Worm (Caenorhabditis elegans) whole organism, midembryonic: ENCODE data around the gene popl-7.

ENCODE experiments used
- cog-1 ChIP-seq: sonication (generic microtip); optimal IDR thresholded peaks from 2 replicates; lab custom pipeline; 2016; ENCODE audit warnings: missing genetic modification characterization, missing compliant biosample characterization
- flt-1 ChIP-seq: fragments of 200-800 bp; sonication (Bioruptor generic); IDR thresholded peaks from 2 replicates; pipeline ENCODE4 v1.3.6; 2022; ENCODE audit warnings: missing genetic modification characterization, missing compliant biosample characterization
- med-1 ChIP-seq: sonication (generic microtip); optimal IDR thresholded peaks from 2 replicates; lab custom pipeline; 2017; ENCODE audit warnings: missing genetic modification characterization, mild to moderate bottlenecking, missing compliant biosample characterization, antibody characterized with exemption, missing genetic modification reagents; ENCODE audit not compliant: insufficient read depth
- ref-1 ChIP-seq: fragments of 200-800 bp; sonication (Bioruptor generic); conservative IDR thresholded peaks from 2 replicates; pipeline ENCODE4 v1.3.6; 2022; ENCODE audit warnings: missing genetic modification reagents, missing genetic modification characterization, missing compliant biosample characterization
- tab-1 ChIP-seq: fragments of 200-800 bp; sonication (Bioruptor generic); IDR thresholded peaks from 2 replicates; pipeline ENCODE4 v1.3.6; 2022; ENCODE audit warnings: missing genetic modification characterization, missing compliant biosample characterization
- ztf-23 ChIP-seq: fragments of 200-800 bp; sonication (Bioruptor generic); IDR thresholded peaks from 2 replicates; pipeline ENCODE4 v1.3.6; 2022; ENCODE audit warnings: missing genetic modification reagents, missing genetic modification characterization, missing compliant biosample characterization
- ztf-29 ChIP-seq: fragments of 200-800 bp; sonication (Bioruptor generic); IDR thresholded peaks from 2 replicates; pipeline ENCODE4 v1.3.6; 2022; ENCODE audit warnings: missing genetic modification reagents, missing genetic modification characterization, missing compliant biosample characterization

ce11 chrIV:13347232-13347715, 23.2 kb upstream of the popl-7 start, which contains the start of gene W02A2.9:
- TF ChIP-seq ztf-29 (GFP tag; lab: Robert Waterston, UW) (no peak), flt-1 (GFP tag; lab: Robert Waterston, UW) (no peak), med-1 (GFP tag; lab: Kevin White, UChicago) (no peak), ref-1 (GFP tag; lab: Robert Waterston, UW) (no peak), tab-1 (no peak), ztf-23 (GFP tag; lab: Robert Waterston, UW) (no peak), cog-1 (no peak)
